Fruit fly (Drosophila melanogaster): Measurements from ENCODE around the gene CG7201.
A peak's percentile ranks its signal among the peaks of the same experiment; 100 is the strongest.

The CG7201 gene

DNA sequence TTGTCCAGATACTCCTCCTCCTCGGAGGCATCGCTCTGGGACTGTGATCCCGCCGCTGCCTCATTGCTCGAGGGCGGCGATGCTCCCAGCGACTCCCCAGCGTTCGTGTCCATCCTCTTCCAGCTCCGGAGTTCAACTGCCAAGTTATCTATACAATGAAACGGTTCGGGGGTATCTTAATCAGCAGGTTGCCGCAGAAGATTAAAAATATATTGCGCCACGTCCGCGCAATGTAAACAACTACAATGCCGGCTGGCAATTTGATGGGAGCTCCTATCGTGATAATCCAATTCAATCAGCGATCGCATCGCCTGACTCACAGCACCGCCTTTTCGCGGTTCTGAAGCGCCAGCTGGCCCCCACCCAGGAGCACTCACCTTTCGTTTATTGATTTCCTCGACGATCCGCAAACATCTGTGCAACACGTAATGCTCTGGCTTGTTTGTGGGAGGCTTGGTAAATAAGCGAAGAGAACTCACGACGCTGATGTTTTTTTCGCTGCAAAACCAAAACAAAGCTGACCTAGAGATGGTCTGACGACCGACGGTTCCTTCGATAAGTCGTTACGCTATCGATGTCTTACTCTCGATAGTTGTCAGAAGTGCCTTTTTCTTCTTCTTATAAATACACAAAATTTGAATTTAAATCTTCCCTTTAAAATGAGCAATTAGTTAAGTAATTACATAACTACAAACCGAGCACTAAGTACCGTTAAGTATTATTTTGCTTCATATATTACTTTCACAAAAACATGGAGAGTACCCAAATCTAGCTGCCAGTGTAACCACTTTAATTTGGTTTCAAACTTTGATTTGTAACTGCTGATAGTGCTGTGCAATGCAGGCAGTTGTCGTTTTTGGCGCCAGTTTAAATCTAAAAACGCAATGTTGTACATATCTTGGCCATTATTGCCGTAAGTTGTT lies 5.5 kb downstream of the CG7201 start, which contains the start of gene cert (continued):
- TF ChIP-seq hbn (GFP tag; IDR thresholded peaks at IDR 0.05; ENCODE audit: partially characterized antibody) (peak; percentile 86), tna (GFP tag; IDR thresholded peaks at IDR 0.05; ENCODE audit: partially characterized antibody) (peak; percentile 76), schlank (tag; optimal IDR thresholded peaks at IDR 0.05) (no peak), CG17568 (GFP tag; optimal IDR thresholded peaks at IDR 0.05) (peak; percentile 33), slou (GFP tag; optimal IDR thresholded peaks at IDR 0.05) (no peak), sisA (GFP tag; IDR thresholded peaks at IDR 0.05) (no peak), CG3838 (GFP tag; optimal IDR thresholded peaks at IDR 0.05) (no peak), sqz (GFP tag; optimal IDR thresholded peaks at IDR 0.05) (peak; percentile 31), Gug (GFP tag; IDR thresholded peaks at IDR 0.05) (no peak), stwl (tag; optimal IDR thresholded peaks at IDR 0.05) (peak; percentile 89), CG6272 (GFP tag; IDR thresholded peaks at IDR 0.05) (0 out of 2 replicates have a peak, but pooled peaks have one; percentile 5), CG10209 (GFP tag; optimal IDR thresholded peaks at IDR 0.05) (no peak), Hr3 (GFP tag; optimal IDR thresholded peaks at IDR 0.05) (peak; percentile 21), gem (tag; optimal IDR thresholded peaks at IDR 0.05) (peak; percentile 11), Dref (GFP tag; IDR thresholded peaks at IDR 0.05) (peak; percentile 91), croc (GFP tag; conservative IDR thresholded peaks at IDR 0.05) (no peak), pan (optimal IDR thresholded peaks at IDR 0.05) (no peak), pan (GFP tag; optimal IDR thresholded peaks at IDR 0.05 in 1 of 2, IDR thresholded peaks at IDR 0.05 in 1 of 2) (no peak), CG4404 (GFP tag; IDR thresholded peaks at IDR 0.05) (no peak), H15 (GFP tag; IDR thresholded peaks at IDR 0.05) (no peak), prd (optimal IDR thresholded peaks at IDR 0.05) (no peak), prd (GFP tag; IDR thresholded peaks at IDR 0.05) (0 out of 3 replicates have a peak, but pooled peaks have one; percentile 11), sna (GFP tag; IDR thresholded peaks at IDR 0.05; ENCODE audit: partially characterized antibody) (peak; percentile 87), eve (GFP tag; optimal IDR thresholded peaks at IDR 0.05) (no peak), fu2 (GFP tag; optimal IDR thresholded peaks at IDR 0.05) (no peak), fd96Cb (tag; optimal IDR thresholded peaks at IDR 0.05) (no peak), CG15696 (tag; optimal IDR thresholded peaks at IDR 0.05) (no peak), CG14667 (GFP tag; IDR thresholded peaks at IDR 0.05) (no peak), Optix (GFP tag; IDR thresholded peaks at IDR 0.05) (no peak), seq (GFP tag; IDR thresholded peaks at IDR 0.05) (no peak), p53 (GFP tag; optimal IDR thresholded peaks at IDR 0.05) (peak; percentile 38), CG6175 (GFP tag; IDR thresholded peaks at IDR 0.05) (no peak), CG32772 (GFP tag; IDR thresholded peaks at IDR 0.05) (no peak), CG1233 (GFP tag; optimal IDR thresholded peaks at IDR 0.05) (no peak), dan (GFP tag; IDR thresholded peaks at IDR 0.05) (no peak), CG17802 (tag; optimal IDR thresholded peaks at IDR 0.05) (no peak), CG3163 (GFP tag; optimal IDR thresholded peaks at IDR 0.05) (peak; percentile 3), CG12942 (GFP tag; optimal IDR thresholded peaks at IDR 0.05) (no peak), CG4854 (GFP tag; optimal IDR thresholded peaks at IDR 0.05) (peak; percentile 31), MBD-R2 (GFP tag; IDR thresholded peaks at IDR 0.05) (peak; percentile 71), CG2116 (GFP tag; optimal IDR thresholded peaks at IDR 0.05) (peak; percentile 92), Bdp1 (GFP tag; optimal IDR thresholded peaks at IDR 0.05) (peak; percentile 52), bab2 (GFP tag; optimal IDR thresholded peaks at IDR 0.05) (peak; percentile 35), otp (GFP tag; IDR thresholded peaks at IDR 0.05) (no peak), HLH3B (GFP tag; IDR thresholded peaks at IDR 0.05) (no peak), exex (tag; optimal IDR thresholded peaks at IDR 0.05) (peak; percentile 67), Six4 (GFP tag; optimal IDR thresholded peaks at IDR 0.05) (no peak), GATAe (GFP tag; conservative IDR thresholded peaks at IDR 0.05) (no peak), CG12744 (GFP tag; optimal IDR thresholded peaks at IDR 0.05) (no peak), wdn (GFP tag; IDR thresholded peaks at IDR 0.05) (no peak)

Data from whole organism, embryonic.